Worm (Caenorhabditis elegans) whole organism, L2 larva: Measurements from ENCODE around the gene F09E5.3.

Source experiments
- unc-39 ChIP-seq: fragments of 150-350 bp; optimal IDR thresholded peaks from 2 replicates; lab custom pipeline; 2014; ENCODE audit warnings: missing biosample characterization, missing genetic modification characterization
- ztf-11 ChIP-seq: sonication (generic microtip); optimal IDR thresholded peaks from 2 replicates; lab custom pipeline; 2017; ENCODE audit warnings: missing biosample characterization, missing genetic modification characterization

DNA sequence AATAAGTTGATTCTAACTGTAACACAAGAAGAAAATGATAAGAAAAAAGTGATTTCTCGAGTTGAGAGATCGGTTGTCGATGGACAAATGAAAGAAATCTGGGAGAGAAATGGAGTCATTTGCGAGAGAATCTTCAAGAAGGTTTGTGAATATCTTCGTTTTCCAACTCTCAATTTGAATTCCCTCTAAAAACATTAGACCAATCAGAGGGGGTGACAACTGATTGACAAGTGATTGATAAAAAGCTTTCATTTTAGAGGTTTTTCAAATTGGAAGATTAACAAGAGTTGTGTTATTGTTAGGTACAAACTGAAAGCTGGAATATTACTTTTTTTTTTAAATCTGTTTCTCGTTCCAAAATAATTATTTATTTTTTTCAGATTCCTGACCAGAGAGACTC is 44.1 kb downstream of the F09E5.3 start:
- TF ChIP-seq unc-39 = no peak
- TF ChIP-seq ztf-11 (tag; lab: Kevin White, UChicago) = no peak
